Worm (Caenorhabditis elegans) whole organism, midembryonic: ENCODE measurements around the gene gst-28.
"Not testable (repeated sequence)": the region's sequence is repeated elsewhere in the genome, so short reads cannot be mapped to it uniquely, and the experiment has no call there.

Experiments
- T22C8.4 ChIP-seq: fragments of 200-800 bp; sonication (Bioruptor generic); IDR thresholded peaks from 2 replicates; pipeline ENCODE4 v1.3.6; 2022; ENCODE audit warnings: missing genetic modification characterization, missing compliant biosample characterization
- cog-1 ChIP-seq: sonication (generic microtip); optimal IDR thresholded peaks from 2 replicates; lab custom pipeline; 2016; ENCODE audit warnings: missing genetic modification characterization, missing compliant biosample characterization
- flt-1 ChIP-seq: fragments of 200-800 bp; sonication (Bioruptor generic); IDR thresholded peaks from 2 replicates; pipeline ENCODE4 v1.3.6; 2022; ENCODE audit warnings: missing genetic modification characterization, missing compliant biosample characterization
- klf-2 ChIP-seq: fragments of 200-800 bp; sonication (Bioruptor generic); conservative IDR thresholded peaks from 2 replicates; pipeline ENCODE4 v1.3.6; 2022; ENCODE audit warnings: missing genetic modification reagents, missing genetic modification characterization, missing compliant biosample characterization
- med-1 ChIP-seq: sonication (generic microtip); optimal IDR thresholded peaks from 2 replicates; lab custom pipeline; 2017; ENCODE audit warnings: missing genetic modification characterization, mild to moderate bottlenecking, missing compliant biosample characterization, antibody characterized with exemption, missing genetic modification reagents; ENCODE audit not compliant: insufficient read depth
- ref-1 ChIP-seq: fragments of 200-800 bp; sonication (Bioruptor generic); conservative IDR thresholded peaks from 2 replicates; pipeline ENCODE4 v1.3.6; 2022; ENCODE audit warnings: missing genetic modification reagents, missing genetic modification characterization, missing compliant biosample characterization
- tab-1 ChIP-seq: fragments of 200-800 bp; sonication (Bioruptor generic); IDR thresholded peaks from 2 replicates; pipeline ENCODE4 v1.3.6; 2022; ENCODE audit warnings: missing genetic modification characterization, missing compliant biosample characterization
- ztf-23 ChIP-seq: fragments of 200-800 bp; sonication (Bioruptor generic); IDR thresholded peaks from 2 replicates; pipeline ENCODE4 v1.3.6; 2022; ENCODE audit warnings: missing genetic modification reagents, missing genetic modification characterization, missing compliant biosample characterization
- ztf-29 ChIP-seq: fragments of 200-800 bp; sonication (Bioruptor generic); IDR thresholded peaks from 2 replicates; pipeline ENCODE4 v1.3.6; 2022; ENCODE audit warnings: missing genetic modification reagents, missing genetic modification characterization, missing compliant biosample characterization

The gst-28 gene

DNA sequence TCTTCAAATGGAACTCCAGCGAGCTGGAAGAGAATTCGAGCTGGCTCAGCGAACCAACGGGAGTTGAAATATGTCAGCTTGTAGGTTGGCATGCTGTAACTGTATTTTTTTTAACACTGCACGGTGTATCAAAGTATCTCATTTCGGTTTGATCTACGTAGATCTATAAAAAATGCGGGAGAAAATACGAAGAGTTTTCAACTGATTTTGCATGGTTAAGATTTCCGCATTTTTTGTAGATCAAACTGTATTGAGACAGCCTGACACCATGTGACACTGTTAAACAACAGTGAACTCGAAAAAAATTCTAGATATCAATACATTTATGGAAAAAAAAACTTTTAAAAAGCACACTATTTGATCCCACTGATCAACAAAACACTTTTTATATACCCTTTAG lies 11.1 kb upstream of the gst-28 start, which contains the start of gene gst-32:
Gene gst-32 (minus strand): TSS at position 101 of the 400 bp plus-strand sequence.
- TF ChIP-seq klf-2 (GFP tag; lab: Robert Waterston, UW): no peak
- no peak for TF ChIP-seq med-1 (GFP tag; lab: Kevin White, UChicago)
- TF ChIP-seq ref-1 (GFP tag; lab: Robert Waterston, UW): no peak
- TF ChIP-seq T22C8.4 (GFP tag; lab: Robert Waterston, UW): no peak
- no peak for TF ChIP-seq cog-1 (tag; lab: Kevin White, UChicago)
- TF ChIP-seq flt-1 (GFP tag; lab: Robert Waterston, UW): no peak
- TF ChIP-seq ztf-23 (GFP tag; lab: Robert Waterston, UW): no peak
- TF ChIP-seq ztf-29 (GFP tag; lab: Robert Waterston, UW): no peak

DNA sequence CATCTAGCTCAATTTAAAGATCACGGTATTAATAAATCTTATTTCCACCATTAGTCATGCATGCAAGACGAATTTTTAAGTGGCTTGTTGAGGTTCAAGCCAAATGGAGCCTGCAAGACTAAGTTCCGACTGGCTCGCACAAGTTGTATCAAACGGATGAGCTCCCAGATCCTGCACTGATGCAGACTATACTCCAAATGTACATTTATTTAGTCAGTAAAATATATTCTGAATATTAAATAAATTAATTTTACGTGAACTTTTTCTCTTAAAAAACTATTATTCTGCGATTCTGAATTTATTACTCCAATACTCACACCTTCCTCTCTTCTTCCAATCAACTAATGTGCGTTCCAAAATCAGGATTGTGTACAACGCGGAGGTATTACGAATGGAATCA lies 8.3 kb upstream of the gst-28 start, which contains the start of gene Y53F4B.36:
Gene Y53F4B.36 (plus strand): TSS at position 301 of the 400 bp plus-strand sequence.
- no peak for TF ChIP-seq ztf-29 (GFP tag; lab: Robert Waterston, UW)
- no peak for TF ChIP-seq ztf-23 (GFP tag; lab: Robert Waterston, UW)
- no peak for TF ChIP-seq klf-2 (GFP tag; lab: Robert Waterston, UW)
- no peak for TF ChIP-seq flt-1 (GFP tag; lab: Robert Waterston, UW)
- TF ChIP-seq ref-1 (GFP tag; lab: Robert Waterston, UW): no peak
- no peak for TF ChIP-seq med-1 (GFP tag; lab: Kevin White, UChicago)
- no peak for TF ChIP-seq cog-1 (tag; lab: Kevin White, UChicago)
- no peak for TF ChIP-seq T22C8.4 (GFP tag; lab: Robert Waterston, UW)

DNA sequence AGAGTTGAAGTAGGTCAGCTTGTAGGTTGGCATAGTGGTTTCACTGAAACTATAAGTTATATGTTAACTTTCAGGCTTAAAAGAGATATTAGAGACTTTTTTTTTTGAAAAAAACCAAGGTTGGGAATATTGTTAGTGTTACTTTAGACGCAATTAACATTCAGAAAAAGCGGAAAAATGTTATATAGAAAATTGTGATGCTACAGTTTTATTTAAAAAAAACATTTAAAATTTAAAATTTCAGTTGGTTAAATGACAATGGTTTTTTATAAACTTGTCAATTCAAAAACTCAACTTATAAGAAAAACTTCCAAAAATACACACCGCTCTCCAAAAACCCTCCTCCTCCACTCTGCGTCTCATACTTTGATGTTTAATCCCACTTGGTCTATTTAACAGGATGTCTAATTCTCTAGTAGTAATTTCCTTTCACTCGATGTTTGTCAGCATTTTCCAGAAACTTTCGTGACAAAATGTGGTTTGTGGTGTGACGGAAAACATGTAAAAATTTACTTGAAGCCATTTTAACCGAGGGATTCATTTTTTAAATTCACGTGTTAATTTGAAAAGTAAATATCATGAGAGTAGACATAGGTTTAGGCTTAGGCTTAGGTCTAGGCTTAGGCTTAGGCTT lies 7.7 kb upstream of the gst-28 start, which contains the start of gene gst-31:
Gene gst-31 (minus strand): TSS at position 51 of the 634 bp plus-strand sequence.
- no peak for TF ChIP-seq klf-2 (GFP tag; lab: Robert Waterston, UW)
- no peak for TF ChIP-seq tab-1
- TF ChIP-seq T22C8.4 (GFP tag; lab: Robert Waterston, UW): no peak
- no peak for TF ChIP-seq ztf-29 (GFP tag; lab: Robert Waterston, UW)
- no peak for TF ChIP-seq ref-1 (GFP tag; lab: Robert Waterston, UW)
- TF ChIP-seq flt-1 (GFP tag; lab: Robert Waterston, UW): no peak
- TF ChIP-seq cog-1 (tag; lab: Kevin White, UChicago): no peak
- TF ChIP-seq ztf-23 (GFP tag; lab: Robert Waterston, UW): no peak
- TF ChIP-seq med-1 (GFP tag; lab: Kevin White, UChicago): no peak

DNA sequence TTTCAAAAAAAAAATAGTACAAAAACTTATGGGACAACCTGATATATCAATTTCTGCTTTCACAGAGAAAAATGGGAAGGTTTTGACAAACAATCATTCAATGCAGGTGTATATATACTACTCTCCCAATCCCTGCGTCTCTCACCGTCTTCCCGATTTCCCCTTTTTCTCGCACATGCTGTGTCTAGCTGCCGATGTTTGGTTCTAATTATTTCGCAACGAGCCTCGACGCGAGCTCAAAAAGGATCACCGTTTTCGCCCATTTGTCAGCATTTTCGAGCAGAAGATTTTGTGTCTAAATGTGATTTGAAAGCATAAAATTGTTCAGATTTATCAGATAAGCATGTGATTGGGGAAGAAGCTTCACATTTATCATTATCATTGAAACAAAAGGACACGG lies 5.8 kb upstream of the gst-28 start:
- TF ChIP-seq cog-1 (tag; lab: Kevin White, UChicago) (no peak), flt-1 (GFP tag; lab: Robert Waterston, UW) (no peak), tab-1 (no peak), med-1 (GFP tag; lab: Kevin White, UChicago) (no peak), ztf-29 (GFP tag; lab: Robert Waterston, UW) (no peak), ref-1 (GFP tag; lab: Robert Waterston, UW) (no peak), T22C8.4 (GFP tag; lab: Robert Waterston, UW) (no peak), ztf-23 (GFP tag; lab: Robert Waterston, UW) (no peak), klf-2 (GFP tag; lab: Robert Waterston, UW) (no peak)

ce11 chrII:15171816-15172215 lies 4.4 kb upstream of the gst-28 start, which contains the start of gene gst-39:
Gene gst-39 (minus strand): TSS chrII:15171916.
- TF ChIP-seq klf-2 (GFP tag; lab: Robert Waterston, UW); med-1 (GFP tag; lab: Kevin White, UChicago); flt-1 (GFP tag; lab: Robert Waterston, UW): not testable (repeated sequence)

ce11 chrII:15169811-15170282 lies 2.5 kb upstream of the gst-28 start, which contains the start of gene gst-29:
Gene gst-29 (minus strand): TSS chrII:15169861.
- TF ChIP-seq ref-1 (GFP tag; lab: Robert Waterston, UW) (no peak), med-1 (GFP tag; lab: Kevin White, UChicago) (no peak), flt-1 (GFP tag; lab: Robert Waterston, UW) (no peak), tab-1 (no peak), ztf-29 (GFP tag; lab: Robert Waterston, UW) (no peak), cog-1 (tag; lab: Kevin White, UChicago) (no peak), ztf-23 (GFP tag; lab: Robert Waterston, UW) (no peak), T22C8.4 (GFP tag; lab: Robert Waterston, UW) (no peak)

DNA sequence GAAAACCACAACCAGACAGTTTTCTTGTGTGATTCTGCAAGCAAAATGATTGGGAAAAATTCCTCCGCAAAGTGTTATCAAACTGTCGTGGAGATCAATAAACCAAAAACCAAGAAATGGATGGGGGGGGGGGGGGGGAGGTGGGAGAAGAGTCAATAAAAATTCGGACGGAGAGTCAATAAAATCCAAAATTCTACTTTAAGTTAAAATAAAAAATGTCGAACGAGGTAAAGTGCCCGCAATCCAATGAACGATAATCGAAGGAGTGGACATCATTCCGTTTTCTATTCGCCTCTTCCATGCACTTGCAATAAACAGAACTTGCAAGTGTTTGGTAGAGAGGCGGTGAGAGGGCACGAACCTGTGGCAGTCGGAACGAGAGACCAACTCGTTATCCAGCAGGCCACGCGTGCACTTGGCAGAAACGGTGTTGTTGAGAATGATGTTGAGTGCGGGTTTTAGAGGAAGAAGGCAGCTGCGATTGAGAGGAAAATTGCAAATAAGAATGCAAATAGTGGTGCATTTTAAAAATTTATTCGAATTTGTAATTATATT lies 1.6 kb downstream of the gst-28 start, which contains the start of gene gst-27:
Gene gst-27 (minus strand): TSS at position 51 of the 555 bp plus-strand sequence.
- TF ChIP-seq ztf-29 (GFP tag; lab: Robert Waterston, UW) (peak; percentile 88), klf-2 (GFP tag; lab: Robert Waterston, UW) (peak; percentile 79), flt-1 (GFP tag; lab: Robert Waterston, UW) (peak; percentile 94), ztf-23 (GFP tag; lab: Robert Waterston, UW) (peak; percentile 89), T22C8.4 (GFP tag; lab: Robert Waterston, UW) (peak; percentile 57), med-1 (GFP tag; lab: Kevin White, UChicago) (peak; percentile 41), tab-1 (peak; percentile 93), ref-1 (GFP tag; lab: Robert Waterston, UW) (peak; percentile 76), cog-1 (tag; lab: Kevin White, UChicago) (peak; percentile 76)

ce11 chrII:15164453-15164852 lies 2.9 kb downstream of the gst-28 start, which contains the start of gene gst-26:
Gene gst-26 (minus strand): TSS chrII:15164553.
- TF ChIP-seq klf-2 (GFP tag; lab: Robert Waterston, UW) (no peak), T22C8.4 (GFP tag; lab: Robert Waterston, UW) (no peak), ztf-29 (GFP tag; lab: Robert Waterston, UW) (no peak)
